Fruit fly (Drosophila melanogaster): ENCODE results near the gene CG43115.
A peak's percentile ranks its signal among the peaks of the same experiment; 100 is the strongest.

CG43115 gene

dm6 chrX:6037180-6037946, 28.9 kb downstream of the CG43115 start, which contains the start of the genes rux and MCTS1 (continued):
- TF ChIP-seq CG10462 (GFP tag; optimal IDR thresholded peaks at IDR 0.05) (no peak), Oli (tag; optimal IDR thresholded peaks at IDR 0.05) (peak; percentile 6), CG6654 (GFP tag; optimal IDR thresholded peaks at IDR 0.05) (no peak), ara (GFP tag; IDR thresholded peaks at IDR 0.05) (0 out of 2 replicates have a peak, but pooled peaks have one; percentile 33), exex (tag; optimal IDR thresholded peaks at IDR 0.05) (no peak), fru (optimal IDR thresholded peaks at IDR 0.05) (no peak), shn (GFP tag; optimal IDR thresholded peaks at IDR 0.05) (no peak), tup (GFP tag; optimal IDR thresholded peaks at IDR 0.05) (peak; percentile 8), Rx (GFP tag; IDR thresholded peaks at IDR 0.05) (no peak), ro (GFP tag; IDR thresholded peaks at IDR 0.05) (no peak), CG2120 (GFP tag; optimal IDR thresholded peaks at IDR 0.05) (peak; percentile 56), CG17568 (GFP tag; optimal IDR thresholded peaks at IDR 0.05) (no peak), CG4730 (GFP tag; IDR thresholded peaks at IDR 0.05) (no peak), chinmo (GFP tag; IDR thresholded peaks at IDR 0.05; ENCODE audit: partially characterized antibody) (peak; percentile 89), CG33557 (GFP tag; optimal IDR thresholded peaks at IDR 0.05) (no peak), gro (GFP tag; optimal IDR thresholded peaks at IDR 0.05) (no peak), CTCF (GFP tag; optimal IDR thresholded peaks at IDR 0.05) (no peak), HmgZ (tag; optimal IDR thresholded peaks at IDR 0.05) (peak; percentile 28), CG6791 (GFP tag; IDR thresholded peaks at IDR 0.05; ENCODE audit: partially characterized antibody) (peak; percentile 89), pnt (GFP tag; optimal IDR thresholded peaks at IDR 0.05) (peak; percentile 30), CG32772 (GFP tag; IDR thresholded peaks at IDR 0.05) (no peak), CG10147 (GFP tag; optimal IDR thresholded peaks at IDR 0.05) (no peak), sna (GFP tag; IDR thresholded peaks at IDR 0.05; ENCODE audit: partially characterized antibody) (peak; percentile 94), Max (GFP tag; optimal IDR thresholded peaks at IDR 0.05) (no peak), nom (GFP tag; optimal IDR thresholded peaks at IDR 0.05) (no peak), Vsx1 (GFP tag; optimal IDR thresholded peaks at IDR 0.05) (no peak), Rfx (GFP tag; IDR thresholded peaks at IDR 0.05) (peak; percentile 56), CG30403 (GFP tag; optimal IDR thresholded peaks at IDR 0.05) (peak; percentile 64), CHES-1-like (GFP tag; optimal IDR thresholded peaks at IDR 0.05) (peak; percentile 32), CG7372 (GFP tag; IDR thresholded peaks at IDR 0.05) (no peak), run (tag; optimal IDR thresholded peaks at IDR 0.05) (no peak), fd102C (GFP tag; optimal IDR thresholded peaks at IDR 0.05) (no peak), CG15269 (tag; optimal IDR thresholded peaks at IDR 0.05) (no peak), Stat92E (GFP tag; optimal IDR thresholded peaks at IDR 0.05) (no peak), Dfd (GFP tag; optimal IDR thresholded peaks at IDR 0.05) (no peak), CG13624 (GFP tag; optimal IDR thresholded peaks at IDR 0.05) (peak; percentile 3), gcm (GFP tag; optimal IDR thresholded peaks at IDR 0.05) (no peak), mirr (GFP tag; optimal IDR thresholded peaks at IDR 0.05) (no peak), CG2712 (tag; optimal IDR thresholded peaks at IDR 0.05) (peak; percentile 14), slbo (GFP tag; IDR thresholded peaks at IDR 0.05) (peak; percentile 55), Sox102F (GFP tag; optimal IDR thresholded peaks at IDR 0.05) (no peak), mam (GFP tag; optimal IDR thresholded peaks at IDR 0.05) (peak; percentile 49), CG7963 (GFP tag; IDR thresholded peaks at IDR 0.05; ENCODE audit: partially characterized antibody) (peak; percentile 89), CG10267 (tag; optimal IDR thresholded peaks at IDR 0.05) (peak; percentile 93), HLHmδ (GFP tag; optimal IDR thresholded peaks at IDR 0.05) (no peak), CG3838 (GFP tag; optimal IDR thresholded peaks at IDR 0.05) (no peak), Fer2 (tag; optimal IDR thresholded peaks at IDR 0.05) (no peak), HHEX (GFP tag; optimal IDR thresholded peaks at IDR 0.05) (no peak), CG32767 (GFP tag; IDR thresholded peaks at IDR 0.05) (no peak), unpg (GFP tag; optimal IDR thresholded peaks at IDR 0.05) (no peak)

Measured in whole organism, embryonic.